Fruit fly (Drosophila melanogaster): ENCODE results near the gene Dhc1.

Gene Dhc1

DNA sequence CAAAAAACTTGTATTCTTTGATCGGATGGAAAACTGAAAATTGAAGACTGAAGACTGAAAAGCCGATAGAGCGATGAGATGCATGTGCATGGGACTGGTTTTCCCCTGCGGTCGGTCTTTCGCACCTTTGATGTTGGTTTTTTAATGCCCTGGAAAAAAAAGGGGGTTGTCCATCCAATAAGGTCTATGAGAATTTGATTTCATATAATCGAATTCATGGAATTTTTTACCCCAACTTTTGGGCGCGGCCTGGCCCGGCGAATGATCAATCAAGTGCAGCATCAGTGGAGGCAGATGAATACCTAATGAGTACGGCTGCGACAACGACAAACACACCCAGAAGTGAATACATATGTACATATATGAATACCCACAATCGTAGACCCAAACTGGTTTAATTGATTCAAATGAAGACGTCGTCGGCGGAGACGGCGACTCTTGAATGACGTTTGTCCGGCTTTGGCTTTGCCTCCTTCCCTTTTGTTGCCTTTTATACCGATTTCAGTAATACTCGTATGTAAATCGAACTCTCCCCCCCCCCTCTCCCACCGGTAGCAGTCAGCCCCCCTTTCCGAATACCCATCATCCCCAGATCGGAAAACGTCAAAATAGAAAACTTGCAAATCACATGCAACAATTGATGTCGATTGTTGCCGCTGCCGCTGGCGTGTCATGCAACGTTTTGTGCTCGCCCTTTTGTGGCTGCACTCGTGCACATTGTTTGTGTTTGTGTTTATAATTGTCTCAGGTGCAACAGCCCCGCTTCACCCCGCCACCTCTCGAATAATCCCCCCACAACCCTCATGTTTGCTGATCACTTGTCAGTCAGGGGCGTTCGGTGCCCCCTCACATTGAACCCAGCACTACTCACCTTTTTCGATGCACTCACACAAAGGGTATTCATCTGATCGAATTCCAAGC is 71.2 kb downstream of the Dhc1 start:
- TF ChIP-seq CG8478 (optimal IDR thresholded peaks at IDR 0.05): no peak
- no peak for TF ChIP-seq CTCF (optimal IDR thresholded peaks at IDR 0.05)

DNA sequence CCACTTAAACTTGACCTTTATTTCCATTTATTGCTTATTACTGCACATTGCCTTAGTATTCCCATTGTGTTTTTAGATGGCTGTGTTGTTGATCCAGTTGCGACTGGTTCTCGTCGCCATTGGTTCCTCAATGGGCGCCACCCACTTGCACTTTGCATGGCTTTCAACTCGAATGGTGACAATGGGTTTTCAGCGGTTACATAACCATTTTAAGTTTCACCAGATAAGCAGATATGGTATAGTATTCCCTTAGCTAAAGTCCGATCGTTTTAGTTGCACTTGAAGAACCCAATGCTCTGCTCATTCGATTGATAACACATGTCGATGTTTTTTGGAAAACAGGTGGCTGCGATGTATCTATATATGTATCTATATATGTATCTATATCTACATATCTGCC is 72.5 kb downstream of the Dhc1 start:
- TF ChIP-seq CTCF (optimal IDR thresholded peaks at IDR 0.05) (no peak), CG8478 (optimal IDR thresholded peaks at IDR 0.05) (no peak)

Measured in S2 (cell line).